Worm (Caenorhabditis elegans) whole organism, L1 larva: ENCODE results near the gene F41B4.1.

Experiments used
- ama-1 ChIP-seq: fragments of 150-350 bp; optimal IDR thresholded peaks from 2 replicates; lab custom pipeline; 2014
- hlh-4 ChIP-seq: sonication (generic microtip); optimal IDR thresholded peaks from 2 replicates; lab custom pipeline; 2016; ENCODE audit warnings: mild to moderate bottlenecking, missing genetic modification characterization, missing compliant biosample characterization
- lin-39 ChIP-seq: fragments of 150-350 bp; optimal IDR thresholded peaks from 2 replicates; lab custom pipeline; 2014; ENCODE audit warnings: missing biosample characterization, missing genetic modification reagents, missing genetic modification characterization
- lsy-2 ChIP-seq, 2 experiments: fragments of 150-350 bp; optimal IDR thresholded peaks; 2 replicates each; lab custom pipeline; 2014; ENCODE audit warnings: missing biosample characterization in 2 of 2, missing genetic modification characterization in 2 of 2
- snpc-4 ChIP-seq: fragments of 150-350 bp; optimal IDR thresholded peaks from 2 replicates; lab custom pipeline; 2014; ENCODE audit warnings: missing biosample characterization, missing genetic modification characterization
- swsn-7 ChIP-seq: sonication (generic microtip); optimal IDR thresholded peaks from 2 replicates; lab custom pipeline; 2016; ENCODE audit warnings: missing genetic modification characterization, missing compliant biosample characterization
- tbx-2 ChIP-seq: sonication (generic microtip); optimal IDR thresholded peaks from 2 replicates; lab custom pipeline; 2016; ENCODE audit warnings: missing genetic modification characterization, missing compliant biosample characterization
- unc-62 ChIP-seq: fragments of 150-350 bp; optimal IDR thresholded peaks from 2 replicates; lab custom pipeline; 2014; ENCODE audit warnings: missing biosample characterization, missing genetic modification reagents, missing genetic modification characterization
- zip-4 ChIP-seq: fragments of 200-800 bp; sonication (Bioruptor generic); optimal IDR thresholded peaks from 2 replicates; lab custom pipeline; 2018; ENCODE audit warnings: mild to moderate bottlenecking, missing genetic modification characterization, moderate library complexity, missing compliant biosample characterization
- ztf-11 ChIP-seq, 2 experiments: sonication (generic microtip); optimal IDR thresholded peaks; 2 replicates each; lab custom pipeline; 2016 to 2017; ENCODE audit warnings: missing genetic modification characterization in 2 of 2, missing biosample characterization in 1 of 2, missing compliant biosample characterization in 1 of 2

DNA sequence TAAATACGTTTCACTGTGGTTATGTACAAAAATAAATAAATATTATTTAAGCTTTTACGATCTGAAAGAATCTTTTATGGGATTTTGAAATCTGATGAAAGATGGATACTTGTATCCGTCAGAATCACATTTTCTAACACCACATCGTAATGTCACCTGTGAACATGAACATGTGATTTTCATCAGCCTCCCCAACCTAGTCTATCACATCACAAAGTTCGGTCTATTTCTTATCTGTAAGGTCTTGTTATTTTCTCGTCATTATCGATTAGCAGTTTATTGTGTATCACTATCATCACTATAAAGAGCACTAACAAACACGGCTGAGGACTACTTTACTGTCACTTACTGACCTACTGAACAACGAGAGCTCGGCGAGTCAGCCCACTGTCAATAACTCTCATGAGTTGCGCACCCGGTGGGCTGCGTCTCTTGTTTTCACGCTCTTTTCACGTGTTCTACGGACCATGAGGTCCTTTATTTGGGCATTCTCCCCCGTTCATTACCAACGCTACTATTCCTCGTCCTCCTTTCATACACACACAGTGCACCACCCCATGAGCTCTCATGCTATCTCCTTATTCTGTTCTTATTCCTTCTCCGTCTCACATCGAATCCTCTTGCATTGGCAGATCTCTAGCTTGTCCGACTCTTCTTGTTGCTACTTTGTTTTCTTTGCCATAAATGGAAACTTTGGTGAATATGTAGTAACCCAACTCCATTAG lies 18.4 kb downstream of the F41B4.1 start:
- TF ChIP-seq snpc-4 (tag; lab: Kevin White, UChicago) (no peak), tbx-2 (tag; lab: Kevin White, UChicago) (no peak), ztf-11 (tag; optimal IDR thresholded peaks at IDR 0.05; lab: Kevin White, UChicago) (no peak), lin-39 (tag; lab: Kevin White, UChicago) (no peak), unc-62 (GFP tag; lab: Kevin White, UChicago) (no peak), lsy-2 (tag; optimal IDR thresholded peaks at IDR 0.05; lab: Kevin White, UChicago) (peak; percentile 9 to 20), zip-4 (GFP tag; lab: Kevin White, UChicago) (no peak), hlh-4 (no peak), swsn-7 (tag; lab: Kevin White, UChicago) (no peak), ama-1 (lab: Kevin White, UChicago) (no peak)
